Fruit fly (Drosophila melanogaster) whole organism, embryonic: ENCODE measurements around the gene CG14882.

ENCODE experiments used
- Aef1 ChIP-seq: fragments of 200-800 bp; sonication (Bioruptor generic); IDR thresholded peaks from 3 replicates; pipeline ENCODE4 v1.3.6; 2022; ENCODE audit warnings: missing biosample characterization, missing genetic modification characterization
- Awh ChIP-seq: fragments of 200-800 bp; sonication (Bioruptor generic); IDR thresholded peaks from 2 replicates; pipeline ENCODE4, ENCODE4 v1.3.6; 2022; ENCODE audit warnings: missing biosample characterization, missing genetic modification characterization
- CG10565 ChIP-seq: fragments of 200-800 bp; sonication (Bioruptor generic); optimal IDR thresholded peaks from 3 replicates; lab custom pipeline; 2016; ENCODE audit warnings: missing biosample characterization, mild to moderate bottlenecking, missing genetic modification characterization
- CG11723 ChIP-seq: fragments of 200-800 bp; sonication (Bioruptor generic); optimal IDR thresholded peaks from 2 replicates; lab custom pipeline; 2017; ENCODE audit warnings: missing biosample characterization, mild to moderate bottlenecking, missing genetic modification characterization
- CG1529 ChIP-seq: fragments of 200-800 bp; sonication (Bioruptor generic); optimal IDR thresholded peaks from 3 replicates; lab custom pipeline; 2018; ENCODE audit warnings: missing biosample characterization, missing genetic modification characterization
- CG1602 ChIP-seq: fragments of 200-800 bp; sonication (Bioruptor generic); optimal IDR thresholded peaks from 3 replicates; lab custom pipeline; 2016; ENCODE audit warnings: missing biosample characterization, missing genetic modification characterization
- CG18599 ChIP-seq: fragments of 200-800 bp; sonication (Bioruptor generic); optimal IDR thresholded peaks from 3 replicates; lab custom pipeline; 2017; ENCODE audit warnings: missing biosample characterization, missing genetic modification characterization, mild to moderate bottlenecking, moderate library complexity, missing genetic modification reagents
- CG30020 ChIP-seq: fragments of 200-800 bp; optimal IDR thresholded peaks from 2 replicates; lab custom pipeline; 2019; ENCODE audit warnings: missing biosample characterization, mild to moderate bottlenecking, missing genetic modification characterization, moderate library complexity
- CG43689 ChIP-seq: fragments of 200-800 bp; sonication (Bioruptor generic); IDR thresholded peaks from 2 replicates; pipeline ENCODE4 v1.3.6; 2022; ENCODE audit warnings: missing biosample characterization, missing genetic modification characterization
- CG4854 ChIP-seq: fragments of 200-800 bp; sonication (Bioruptor generic); optimal IDR thresholded peaks from 2 replicates; lab custom pipeline; 2016; ENCODE audit warnings: missing biosample characterization, missing genetic modification characterization, inconsistent platforms
- CG5180 ChIP-seq: fragments of 200-800 bp; sonication (Bioruptor generic); optimal IDR thresholded peaks from 3 replicates; lab custom pipeline; 2017; ENCODE audit warnings: missing biosample characterization, missing genetic modification characterization, mild to moderate bottlenecking, moderate library complexity, missing genetic modification reagents
- CG8765 ChIP-seq: fragments of 200-800 bp; sonication (Bioruptor generic); IDR thresholded peaks from 2 replicates; pipeline ENCODE4 v1.3.6; 2022; ENCODE audit warnings: missing biosample characterization, missing genetic modification characterization
- CG9932 ChIP-seq: fragments of 200-800 bp; sonication (Bioruptor generic); IDR thresholded peaks from 2 replicates; pipeline ENCODE4 v1.3.6; 2022; ENCODE audit warnings: missing biosample characterization, missing genetic modification characterization
- Camta ChIP-seq: fragments of 200-800 bp; sonication (Bioruptor generic); optimal IDR thresholded peaks from 2 replicates; lab custom pipeline; 2016; ENCODE audit warnings: missing biosample characterization, missing genetic modification characterization
- D19A ChIP-seq: fragments of 200-800 bp; optimal IDR thresholded peaks from 3 replicates; lab custom pipeline; 2019; ENCODE audit warnings: missing biosample characterization, mild to moderate bottlenecking, missing genetic modification characterization, moderate library complexity
- GATAe ChIP-seq: fragments of 200-800 bp; sonication (Bioruptor generic); conservative IDR thresholded peaks from 2 replicates; pipeline ENCODE4 v1.3.6; 2022; ENCODE audit warnings: missing biosample characterization, missing genetic modification characterization
- Hr78 ChIP-seq, 2 experiments: fragments of 200-800 bp in 1 of 2; fragments of >200 bp in 1 of 2; sonication (Bioruptor generic) in 1 of 2; optimal IDR thresholded peaks; 2 replicates each; lab custom pipeline; 2017 to 2019; ENCODE audit warnings: missing biosample characterization in 2 of 2, missing genetic modification characterization in 2 of 2, mild to moderate bottlenecking in 1 of 2, moderate library complexity in 1 of 2
- Kr ChIP-seq: fragments of 200-800 bp; sonication (Bioruptor generic); optimal IDR thresholded peaks from 2 replicates; lab custom pipeline; 2017; ENCODE audit warnings: missing biosample characterization, mild to moderate bottlenecking, missing genetic modification characterization
- MTF-1 ChIP-seq: fragments of 200-800 bp; sonication (Bioruptor generic); optimal IDR thresholded peaks from 2 replicates; lab custom pipeline; 2018; ENCODE audit warnings: missing biosample characterization, mild to moderate bottlenecking, missing genetic modification characterization, borderline replicate concordance
- Mad ChIP-seq: fragments of 200-800 bp; sonication (Bioruptor generic); optimal IDR thresholded peaks from 2 replicates; lab custom pipeline; 2016; ENCODE audit warnings: missing biosample characterization, missing genetic modification characterization
- Med ChIP-seq: fragments of 200-800 bp; sonication (Bioruptor generic); peaks from one replicate; lab custom pipeline; 2016; ENCODE audit warnings: missing biosample characterization, missing genetic modification characterization, mild to moderate bottlenecking, inconsistent platforms, moderate library complexity
- Optix ChIP-seq: fragments of 200-800 bp; sonication (Bioruptor generic); IDR thresholded peaks from 3 replicates; pipeline ENCODE4 v1.3.6; 2022; ENCODE audit warnings: missing biosample characterization, missing genetic modification characterization
- PHDP ChIP-seq: fragments of 200-800 bp; sonication (Bioruptor generic); optimal IDR thresholded peaks from 3 replicates; lab custom pipeline; 2018; ENCODE audit warnings: missing biosample characterization, mild to moderate bottlenecking, missing genetic modification characterization, moderate library complexity
- Pdp1 ChIP-seq, 2 experiments: fragments of 200-800 bp; sonication (Bioruptor generic); optimal IDR thresholded peaks; 3 replicates each; lab custom pipeline; 2016; ENCODE audit warnings: missing biosample characterization in 2 of 2, missing genetic modification characterization in 2 of 2, mild to moderate bottlenecking in 1 of 2, moderate library complexity in 1 of 2
- Sox100B ChIP-seq: fragments of 200-800 bp; sonication (Bioruptor generic); optimal IDR thresholded peaks from 3 replicates; lab custom pipeline; 2018; ENCODE audit warnings: missing biosample characterization, mild to moderate bottlenecking, missing genetic modification characterization
- Sry-β ChIP-seq: fragments of 200-800 bp; sonication (Bioruptor generic); optimal IDR thresholded peaks from 2 replicates; lab custom pipeline; 2018; ENCODE audit warnings: missing biosample characterization, mild to moderate bottlenecking, missing genetic modification characterization, moderate library complexity
- Xbp1 ChIP-seq: fragments of 200-800 bp; sonication (Bioruptor generic); optimal IDR thresholded peaks from 3 replicates; lab custom pipeline; 2016; ENCODE audit warnings: missing biosample characterization, mild to moderate bottlenecking, missing genetic modification characterization
- aop ChIP-seq: fragments of 200-800 bp; sonication (Bioruptor generic); IDR thresholded peaks from 2 replicates; pipeline ENCODE4 v1.3.6; 2022; ENCODE audit warnings: missing biosample characterization, missing genetic modification characterization
- ase ChIP-seq: fragments of 200-800 bp; sonication (Bioruptor generic); IDR thresholded peaks from 3 replicates; pipeline ENCODE4 v1.3.6; 2022; ENCODE audit warnings: missing biosample characterization, missing genetic modification characterization
- bsh ChIP-seq, 2 experiments: fragments of 200-800 bp; sonication (Bioruptor generic); optimal IDR thresholded peaks; 2 replicates each; lab custom pipeline; 2017 to 2018; ENCODE audit warnings: mild to moderate bottlenecking in 2 of 2, missing biosample characterization in 2 of 2, missing genetic modification characterization in 2 of 2, moderate library complexity in 1 of 2
- cato ChIP-seq: fragments of 200-800 bp; sonication (Bioruptor generic); optimal IDR thresholded peaks from 2 replicates; lab custom pipeline; 2016; ENCODE audit warnings: missing biosample characterization, missing genetic modification characterization, borderline replicate concordance
- ci ChIP-seq: fragments of 200-800 bp; sonication (Bioruptor generic); IDR thresholded peaks from 3 replicates; pipeline ENCODE4 v1.3.6; 2022; ENCODE audit warnings: missing biosample characterization, missing genetic modification characterization
- crol ChIP-seq: fragments of 200-800 bp; sonication (Bioruptor generic); IDR thresholded peaks from 2 replicates; pipeline ENCODE4 v1.3.6; 2022; ENCODE audit warnings: missing biosample characterization, missing genetic modification characterization
- dm ChIP-seq: fragments of 200-800 bp; sonication (Bioruptor generic); optimal IDR thresholded peaks from 3 replicates; lab custom pipeline; 2016; ENCODE audit warnings: missing biosample characterization, missing genetic modification characterization
- exex ChIP-seq: fragments of 200-800 bp; sonication (Bioruptor generic); optimal IDR thresholded peaks from 4 replicates; lab custom pipeline; 2018; ENCODE audit warnings: missing biosample characterization, mild to moderate bottlenecking, missing genetic modification characterization, moderate library complexity
- eyg ChIP-seq: fragments of 200-800 bp; sonication (Bioruptor generic); optimal IDR thresholded peaks from 3 replicates; lab custom pipeline; 2016; ENCODE audit warnings: missing biosample characterization, missing genetic modification characterization
- ftz-f1 ChIP-seq: fragments of 200-800 bp; sonication (Bioruptor generic); optimal IDR thresholded peaks from 2 replicates; lab custom pipeline; 2016; ENCODE audit warnings: missing biosample characterization, missing genetic modification characterization
- inv ChIP-seq: fragments of 200-800 bp; sonication (Bioruptor generic); IDR thresholded peaks from 2 replicates; pipeline ENCODE4 v1.3.6; 2022; ENCODE audit warnings: missing biosample characterization, missing genetic modification characterization; ENCODE audit not compliant: partially characterized antibody
- lab ChIP-seq: fragments of 200-800 bp; sonication (Bioruptor generic); optimal IDR thresholded peaks from 3 replicates; lab custom pipeline; 2017; ENCODE audit warnings: missing biosample characterization, missing genetic modification characterization, mild to moderate bottlenecking, moderate library complexity, missing genetic modification reagents
- maf-S ChIP-seq: fragments of 200-800 bp; sonication (Bioruptor generic); optimal IDR thresholded peaks from 2 replicates; lab custom pipeline; 2016; ENCODE audit warnings: missing biosample characterization, missing genetic modification characterization
- mirr ChIP-seq: fragments of 200-800 bp; sonication (Bioruptor generic); optimal IDR thresholded peaks from 3 replicates; lab custom pipeline; 2018; ENCODE audit warnings: missing biosample characterization, mild to moderate bottlenecking, missing genetic modification characterization
- nmo ChIP-seq: fragments of 200-800 bp; sonication (Bioruptor generic); optimal IDR thresholded peaks from 2 replicates; lab custom pipeline; 2018; ENCODE audit warnings: missing biosample characterization, mild to moderate bottlenecking, missing genetic modification characterization, moderate library complexity
- phol ChIP-seq: fragments of 200-800 bp; sonication (Bioruptor generic); optimal IDR thresholded peaks from 3 replicates; lab custom pipeline; 2018; ENCODE audit warnings: missing biosample characterization, mild to moderate bottlenecking, missing genetic modification characterization, moderate library complexity
- sc ChIP-seq, 3 experiments: fragments of >200 bp in 2 of 3; fragments of 200-800 bp in 1 of 3; sonication (Bioruptor generic) in 1 of 3; optimal IDR thresholded peaks; 2 replicates in 2 of 3; 3 replicates in 1 of 3; lab custom pipeline; 2017; ENCODE audit warnings: mild to moderate bottlenecking in 1 of 3, missing biosample characterization in 1 of 3, missing genetic modification characterization in 1 of 3, missing genetic modification reagents in 1 of 3
- schlank ChIP-seq: fragments of 200-800 bp; sonication (Bioruptor generic); optimal IDR thresholded peaks from 2 replicates; lab custom pipeline; 2018; ENCODE audit warnings: missing biosample characterization, mild to moderate bottlenecking, missing genetic modification characterization
- slp2 ChIP-seq: fragments of 200-800 bp; sonication (Bioruptor generic); optimal IDR thresholded peaks from 2 replicates; lab custom pipeline; 2016; ENCODE audit warnings: missing biosample characterization, missing genetic modification characterization
- sug ChIP-seq: fragments of 200-800 bp; optimal IDR thresholded peaks from 2 replicates; lab custom pipeline; 2019; ENCODE audit warnings: missing biosample characterization, mild to moderate bottlenecking, missing genetic modification characterization, moderate library complexity
- tin ChIP-seq: fragments of 200-800 bp; sonication (Bioruptor generic); optimal IDR thresholded peaks from 3 replicates; lab custom pipeline; 2016; ENCODE audit warnings: missing biosample characterization, missing genetic modification characterization
- ttk ChIP-seq: fragments of 200-800 bp; sonication (Bioruptor generic); IDR thresholded peaks from 2 replicates; pipeline ENCODE4 v2.1.2; 2022; ENCODE audit warnings: missing biosample characterization, missing genetic modification characterization
- wdn ChIP-seq: fragments of 200-800 bp; sonication (Bioruptor generic); IDR thresholded peaks from 2 replicates; pipeline ENCODE4 v1.3.6; 2022; ENCODE audit warnings: missing biosample characterization, missing genetic modification characterization

Gene CG14882

DNA sequence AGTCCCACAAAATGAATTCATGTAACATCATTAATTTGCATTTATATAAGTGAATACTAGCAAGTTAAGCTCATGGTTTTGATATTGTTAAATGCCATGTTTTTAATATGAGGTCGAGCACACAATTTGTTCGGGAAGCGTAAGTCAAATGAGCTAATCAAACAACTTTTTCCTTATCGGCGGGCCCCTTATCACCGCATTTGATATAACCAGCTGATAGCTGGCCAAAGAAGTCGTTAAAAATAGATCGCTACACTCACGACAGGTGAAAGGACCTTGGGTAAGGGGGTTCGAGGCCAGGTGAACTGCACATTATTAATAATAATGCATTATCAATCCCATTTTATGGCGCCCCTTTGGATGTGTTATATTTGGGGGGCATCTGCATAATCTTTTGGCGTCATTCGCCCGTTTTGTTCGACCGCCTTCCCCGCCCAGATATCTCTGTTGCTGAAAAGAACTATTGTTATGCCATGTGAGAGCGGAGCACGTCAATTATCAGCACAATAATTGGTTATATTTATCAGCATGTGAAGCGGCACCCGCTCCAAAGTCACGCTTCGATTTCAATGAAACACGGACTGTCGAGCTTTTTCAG lies 4.5 kb downstream of the CG14882 start (continued):
- TF ChIP-seq CG1529 (no peak), Mad (GFP tag; lab: Kevin White, UChicago) (no peak), mirr (GFP tag; lab: Kevin White, UChicago) (peak; percentile 35), Kr (no peak), PHDP (tag; lab: Kevin White, UChicago) (no peak), Pdp1 (GFP tag; optimal IDR thresholded peaks at IDR 0.05; lab: Kevin White, UChicago) (peak in 1 of 2 experiments; percentile 51), CG1602 (GFP tag; lab: Kevin White, UChicago) (no peak), D19A (no peak), ase (GFP tag; lab: Robert Waterston, UW) (no peak), inv (no peak), maf-S (GFP tag; lab: Kevin White, UChicago) (no peak), Sox100B (GFP tag; lab: Kevin White, UChicago) (no peak), ftz-f1 (peak; percentile 16), CG9932 (no peak), slp2 (GFP tag; lab: Kevin White, UChicago) (no peak), Awh (GFP tag; lab: Robert Waterston, UW) (no peak), phol (tag; lab: Kevin White, UChicago) (no peak), CG43689 (GFP tag; lab: Robert Waterston, UW) (no peak), CG18599 (GFP tag; lab: Kevin White, UChicago) (no peak), schlank (tag; lab: Kevin White, UChicago) (no peak), sc (optimal IDR thresholded peaks at IDR 0.05; lab: Kevin White, UChicago) (no peak), sc (GFP tag; optimal IDR thresholded peaks at IDR 0.05; lab: Kevin White, UChicago) (no peak), CG11723 (GFP tag; lab: Kevin White, UChicago) (no peak), CG10565 (GFP tag; lab: Kevin White, UChicago) (no peak), bsh (GFP tag; optimal IDR thresholded peaks at IDR 0.05; lab: Kevin White, UChicago) (no peak), Sry-β (GFP tag; lab: Kevin White, UChicago) (no peak), sug (peak; percentile 51), Hr78 (GFP tag; optimal IDR thresholded peaks at IDR 0.05; lab: Kevin White, UChicago) (peak in 1 of 2 experiments; percentile 47), ttk (no peak), Xbp1 (GFP tag; lab: Kevin White, UChicago) (no peak), CG30020 (no peak), Optix (GFP tag; lab: Robert Waterston, UW) (no peak), dm (no peak), cato (GFP tag; lab: Kevin White, UChicago) (no peak), wdn (no peak), Aef1 (GFP tag; lab: Robert Waterston, UW) (no peak), ci (GFP tag; lab: Robert Waterston, UW) (no peak), tin (GFP tag; lab: Kevin White, UChicago) (no peak), crol (GFP tag; lab: Robert Waterston, UW) (peak; percentile 20; the same call in 1 of the 2 replicates), Med (peak; percentile 55), aop (GFP tag; lab: Robert Waterston, UW) (no peak), CG4854 (GFP tag; lab: Kevin White, UChicago) (no peak), lab (GFP tag; lab: Kevin White, UChicago) (peak; percentile 19), exex (tag; lab: Kevin White, UChicago) (peak; percentile 75), CG5180 (GFP tag; lab: Kevin White, UChicago) (no peak), eyg (GFP tag; lab: Kevin White, UChicago) (no peak), Camta (GFP tag; lab: Kevin White, UChicago) (no peak), GATAe (GFP tag; lab: Robert Waterston, UW) (peak; percentile 74), CG8765 (GFP tag; lab: Robert Waterston, UW) (no peak), MTF-1 (no peak), nmo (GFP tag; lab: Kevin White, UChicago) (no peak)
